Worm (Caenorhabditis elegans): ENCODE measurements around the gene F21D5.3.

- TF ChIP-seq ama-1 (optimal IDR thresholded peaks at IDR 0.05): no peak
- no peak for TF ChIP-seq aly-1 (tag; optimal IDR thresholded peaks at IDR 0.05)
- TF ChIP-seq pes-1 (GFP tag; IDR thresholded peaks at IDR 0.05): no peak
- TF ChIP-seq tbx-37 (GFP tag; conservative IDR thresholded peaks at IDR 0.05): no peak
- TF ChIP-seq flt-1 (GFP tag; IDR thresholded peaks at IDR 0.05): no peak
- TF ChIP-seq ets-7 (tag; optimal IDR thresholded peaks at IDR 0.05): no peak
- TF ChIP-seq B0310.2 (tag; optimal IDR thresholded peaks at IDR 0.05): no peak
- TF ChIP-seq sea-1 (GFP tag; conservative IDR thresholded peaks at IDR 0.05): no peak
- TF ChIP-seq ceh-13 (GFP tag; optimal IDR thresholded peaks at IDR 0.05): no peak
Observed at ce11 chrIV:8778045-8778444, 47.4 kb downstream of the F21D5.3 start, which contains the start of gene C33D9.6.

Data from whole organism, early embryonic.